Worm (Caenorhabditis elegans) whole organism, L4 larva: ENCODE data around the gene rpl-21.

Source experiments
- F37D6.2 ChIP-seq: sonication (generic microtip); optimal IDR thresholded peaks from 2 replicates; lab custom pipeline; 2016; ENCODE audit warnings: mild to moderate bottlenecking, missing genetic modification characterization, missing compliant biosample characterization
- F49E8.2 ChIP-seq: sonication (generic microtip); optimal IDR thresholded peaks from 2 replicates; lab custom pipeline; 2016; ENCODE audit warnings: missing compliant biosample characterization, mild to moderate bottlenecking, missing genetic modification characterization, borderline replicate concordance
- Y75B8A.6 ChIP-seq: fragments of 200-800 bp; sonication (Bioruptor generic); IDR thresholded peaks from 2 replicates; pipeline ENCODE4 v1.3.6; 2022; ENCODE audit warnings: missing genetic modification reagents, missing genetic modification characterization, missing compliant biosample characterization
- ama-1 ChIP-seq: fragments of 150-350 bp; optimal IDR thresholded peaks from 2 replicates; lab custom pipeline; 2014; ENCODE audit warnings: inconsistent platforms, mixed read lengths
- dpl-1 ChIP-seq: fragments of 150-350 bp; optimal IDR thresholded peaks from 2 replicates; lab custom pipeline; 2014; ENCODE audit warnings: missing biosample characterization, missing genetic modification reagents, missing genetic modification characterization
- egl-27 ChIP-seq: sonication (generic microtip); optimal IDR thresholded peaks from 3 replicates; lab custom pipeline; 2017; ENCODE audit warnings: missing biosample characterization, missing genetic modification reagents, missing genetic modification characterization
- hlh-30 ChIP-seq: sonication (generic microtip); optimal IDR thresholded peaks from 2 replicates; lab custom pipeline; 2017; ENCODE audit warnings: antibody characterized with exemption, mild to moderate bottlenecking, missing genetic modification characterization, missing compliant biosample characterization; ENCODE audit not compliant: insufficient read depth
- lin-39 ChIP-seq: fragments of 150-350 bp; optimal IDR thresholded peaks from 2 replicates; lab custom pipeline; 2014; ENCODE audit warnings: missing biosample characterization, missing genetic modification reagents, missing genetic modification characterization
- pha-4 ChIP-seq, 2 experiments: fragments of 150-350 bp in 1 of 2; fragments of 200-800 bp in 1 of 2; sonication (Bioruptor generic) in 1 of 2; IDR thresholded peaks in 1 of 2; optimal IDR thresholded peaks in 1 of 2; 2 replicates each; pipeline versions ENCODE4 v1.3.6 to Lab custom; 2014 to 2022; ENCODE audit warnings: missing genetic modification characterization in 2 of 2, missing genetic modification reagents in 2 of 2, missing biosample characterization in 1 of 2, missing compliant biosample characterization in 1 of 2
- zip-2 ChIP-seq: fragments of 150-350 bp; optimal IDR thresholded peaks from 2 replicates; lab custom pipeline; 2014; ENCODE audit warnings: missing biosample characterization, missing genetic modification characterization

- TF ChIP-seq pha-4 (GFP tag; IDR thresholded peaks at IDR 0.05; lab: Robert Waterston, UW) (no peak), pha-4 (tag; optimal IDR thresholded peaks at IDR 0.05; lab: Kevin White, UChicago) (no peak), ama-1 (lab: Kevin White, UChicago) (no peak), F49E8.2 (tag; lab: Kevin White, UChicago) (no peak), dpl-1 (GFP tag; lab: Kevin White, UChicago) (no peak), egl-27 (tag; lab: Kevin White, UChicago) (no peak), hlh-30 (tag; lab: Kevin White, UChicago) (no peak), Y75B8A.6 (GFP tag; lab: Robert Waterston, UW) (no peak), lin-39 (tag; lab: Kevin White, UChicago) (no peak), zip-2 (tag; lab: Kevin White, UChicago) (no peak), F37D6.2 (tag; lab: Kevin White, UChicago) (no peak)
Observed at ce11 chrIII:8137777-8138176, 7.8 kb upstream of the rpl-21 start, which contains the start of gene hsp-12.2.
